Fruit fly (Drosophila melanogaster): ENCODE measurements around the gene CG32547.

dm6 chrX:18407394-18407721 is 71.9 kb downstream of the CG32547 start:
- TF ChIP-seq CG10631 (GFP tag; optimal IDR thresholded peaks at IDR 0.05) (no peak), CG6808 (GFP tag; optimal IDR thresholded peaks at IDR 0.05) (no peak), CG31627 (GFP tag; optimal IDR thresholded peaks at IDR 0.05) (no peak), fkh (GFP tag; optimal IDR thresholded peaks at IDR 0.05) (no peak), vri (GFP tag; optimal IDR thresholded peaks at IDR 0.05) (no peak)

All from whole organism, prepupa.